Worm (Caenorhabditis elegans): Measurements from ENCODE around the gene npl-4.2.
A peak's percentile ranks its signal among the peaks of the same experiment; 100 is the strongest.

npl-4.2 gene

ce11 chrII:5582309-5582708 is 40.4 kb upstream of the npl-4.2 start, which contains the start of gene T25E4.2:
T25E4.2 (minus strand) TSS chrII:5582409.
- no peak for TF ChIP-seq nhr-77 (tag; optimal IDR thresholded peaks at IDR 0.05)

ce11 chrII:5585788-5586187 is 36.9 kb upstream of the npl-4.2 start, which contains the start of gene lys-8:
lys-8 (plus strand) TSS chrII:5586178.
- no peak for TF ChIP-seq unc-62 (GFP tag; optimal IDR thresholded peaks at IDR 0.05)
- no peak for TF ChIP-seq blmp-1 (tag; optimal IDR thresholded peaks at IDR 0.05; ENCODE audit: insufficient read depth)
- TF ChIP-seq crh-2 (tag; optimal IDR thresholded peaks at IDR 0.05) = peak; percentile 67
- no peak for TF ChIP-seq mbf-1 (tag; optimal IDR thresholded peaks at IDR 0.05)
- no peak for TF ChIP-seq zag-1 (tag; optimal IDR thresholded peaks at IDR 0.05)
- TF ChIP-seq nhr-10 (tag; optimal IDR thresholded peaks at IDR 0.05) = no peak
- TF ChIP-seq R02D3.7 (tag; optimal IDR thresholded peaks at IDR 0.05) = no peak
- peak; percentile 52 for TF ChIP-seq F13H6.1 (tag; optimal IDR thresholded peaks at IDR 0.05)
- no peak for TF ChIP-seq sma-3 (GFP tag; optimal IDR thresholded peaks at IDR 0.05)
- TF ChIP-seq ama-1 (optimal IDR thresholded peaks at IDR 0.05) = no peak
- TF ChIP-seq skn-1 (tag; optimal IDR thresholded peaks at IDR 0.05) = peak; percentile 58
- no peak for TF ChIP-seq unc-55 (GFP tag; optimal IDR thresholded peaks at IDR 0.05)
- no peak for TF ChIP-seq nhr-77 (tag; optimal IDR thresholded peaks at IDR 0.05)
- no peak for TF ChIP-seq Y55F3AM.14 (GFP tag; optimal IDR thresholded peaks at IDR 0.05)
- peak; percentile 97 for TF ChIP-seq fos-1 (tag; optimal IDR thresholded peaks at IDR 0.05)
- no peak for TF ChIP-seq ceh-16 (tag; optimal IDR thresholded peaks at IDR 0.05)
- TF ChIP-seq mdl-1 (tag; optimal IDR thresholded peaks at IDR 0.05) = no peak
- TF ChIP-seq sma-9 (GFP tag; optimal IDR thresholded peaks at IDR 0.05) = peak; percentile 78
- TF ChIP-seq sma-9 (tag; optimal IDR thresholded peaks at IDR 0.05) = no peak
- TF ChIP-seq gmeb-1 (tag; optimal IDR thresholded peaks at IDR 0.05) = peak; percentile 32

- TF ChIP-seq nhr-21 (tag; optimal IDR thresholded peaks at IDR 0.05) (no peak), sem-4 (tag; optimal IDR thresholded peaks at IDR 0.05) (no peak)
Measured at ce11 chrII:5587794-5588193, 34.9 kb upstream of the npl-4.2 start.

ce11 chrII:5589690-5590089 is 33.0 kb upstream of the npl-4.2 start, which contains the start of gene C17G10.13:
C17G10.13 (minus strand) TSS chrII:5589790.
- TF ChIP-seq C34F6.9 (tag; optimal IDR thresholded peaks at IDR 0.05) (no peak), nhr-21 (tag; optimal IDR thresholded peaks at IDR 0.05) (no peak), sem-4 (tag; optimal IDR thresholded peaks at IDR 0.05) (no peak), ZK546.5 (tag; optimal IDR thresholded peaks at IDR 0.05) (no peak), ceh-82 (tag; optimal IDR thresholded peaks at IDR 0.05) (no peak), lin-39 (tag; optimal IDR thresholded peaks at IDR 0.05) (no peak), alr-1 (tag; optimal IDR thresholded peaks at IDR 0.05) (no peak), sma-3 (GFP tag; optimal IDR thresholded peaks at IDR 0.05) (no peak), lin-11 (tag; optimal IDR thresholded peaks at IDR 0.05) (no peak), crh-2 (tag; optimal IDR thresholded peaks at IDR 0.05) (no peak), unc-62 (GFP tag; optimal IDR thresholded peaks at IDR 0.05) (no peak), elt-3 (tag; optimal IDR thresholded peaks at IDR 0.05) (no peak), skn-1 (tag; optimal IDR thresholded peaks at IDR 0.05) (no peak), aly-2 (tag; optimal IDR thresholded peaks at IDR 0.05) (no peak)

- TF ChIP-seq aly-2 (tag; optimal IDR thresholded peaks at IDR 0.05) (no peak), blmp-1 (tag; optimal IDR thresholded peaks at IDR 0.05; ENCODE audit: insufficient read depth) (no peak), nhr-25 (tag; optimal IDR thresholded peaks at IDR 0.05) (no peak), Y55F3AM.14 (GFP tag; optimal IDR thresholded peaks at IDR 0.05) (no peak)
Measured at ce11 chrII:5591558-5591957, 31.1 kb upstream of the npl-4.2 start.

ce11 chrII:5592857-5593256 is 29.8 kb upstream of the npl-4.2 start:
- no peak for TF ChIP-seq unc-62 (GFP tag; optimal IDR thresholded peaks at IDR 0.05)
- TF ChIP-seq C34F6.9 (tag; optimal IDR thresholded peaks at IDR 0.05) = no peak
- TF ChIP-seq elt-3 (tag; optimal IDR thresholded peaks at IDR 0.05) = no peak
- TF ChIP-seq snpc-4 (tag; optimal IDR thresholded peaks at IDR 0.05) = no peak
- no peak for TF ChIP-seq ztf-1 (GFP tag; conservative IDR thresholded peaks at IDR 0.05)
- TF ChIP-seq alr-1 (tag; optimal IDR thresholded peaks at IDR 0.05) = no peak
- no peak for TF ChIP-seq crh-2 (tag; optimal IDR thresholded peaks at IDR 0.05)
- TF ChIP-seq nhr-77 (tag; optimal IDR thresholded peaks at IDR 0.05) = no peak
- TF ChIP-seq nhr-10 (tag; optimal IDR thresholded peaks at IDR 0.05) = no peak
- no peak for TF ChIP-seq lin-13 (GFP tag; optimal IDR thresholded peaks at IDR 0.05)
- TF ChIP-seq sma-9 (GFP tag; optimal IDR thresholded peaks at IDR 0.05) = no peak
- TF ChIP-seq sma-9 (tag; optimal IDR thresholded peaks at IDR 0.05) = no peak
- no peak for TF ChIP-seq zag-1 (tag; optimal IDR thresholded peaks at IDR 0.05)
- no peak for TF ChIP-seq F13H6.1 (tag; optimal IDR thresholded peaks at IDR 0.05)
- no peak for TF ChIP-seq lsy-2 (tag; optimal IDR thresholded peaks at IDR 0.05)
- TF ChIP-seq ceh-82 (tag; optimal IDR thresholded peaks at IDR 0.05) = no peak
- no peak for TF ChIP-seq ZK546.5 (tag; optimal IDR thresholded peaks at IDR 0.05)
- no peak for TF ChIP-seq fos-1 (tag; optimal IDR thresholded peaks at IDR 0.05)
